Worm (Caenorhabditis elegans): ENCODE results near the gene pitr-2.
A peak's percentile ranks its signal among the peaks of the same experiment; 100 is the strongest.

Gene pitr-2

DNA sequence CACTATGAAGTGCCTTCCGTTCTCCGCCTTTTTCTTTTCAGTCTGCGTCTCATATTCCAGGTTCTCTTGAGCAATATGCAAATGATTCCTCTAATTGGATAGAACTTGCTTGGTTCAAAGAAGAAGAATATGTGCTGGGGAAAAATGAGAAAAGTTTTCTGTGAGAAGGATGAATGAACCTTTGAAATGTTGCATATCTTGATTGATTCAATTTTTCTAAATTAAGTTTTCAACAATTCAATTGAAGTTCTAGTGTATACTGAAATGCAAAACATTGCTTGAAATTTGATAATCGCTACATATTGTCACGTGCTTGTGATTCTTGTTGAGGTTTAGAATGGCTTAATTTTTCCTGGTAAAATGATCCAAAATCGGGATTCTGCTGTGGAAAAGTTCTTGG lies 20.1 kb upstream of the pitr-2 start:
- TF ChIP-seq mdl-1 (tag; optimal IDR thresholded peaks at IDR 0.05) (no peak), ztf-4 (tag; optimal IDR thresholded peaks at IDR 0.05) (no peak), blmp-1 (tag; optimal IDR thresholded peaks at IDR 0.05; ENCODE audit: insufficient read depth) (no peak), ceh-82 (tag; optimal IDR thresholded peaks at IDR 0.05) (no peak), elt-3 (tag; optimal IDR thresholded peaks at IDR 0.05) (no peak), ZK546.5 (tag; optimal IDR thresholded peaks at IDR 0.05) (no peak), ztf-1 (GFP tag; conservative IDR thresholded peaks at IDR 0.05) (no peak), unc-39 (tag; optimal IDR thresholded peaks at IDR 0.05) (no peak), F13H6.1 (tag; optimal IDR thresholded peaks at IDR 0.05) (no peak), nhr-77 (tag; optimal IDR thresholded peaks at IDR 0.05) (no peak), ceh-16 (tag; optimal IDR thresholded peaks at IDR 0.05) (no peak), nhr-23 (tag; optimal IDR thresholded peaks at IDR 0.05) (no peak), crh-2 (tag; optimal IDR thresholded peaks at IDR 0.05) (no peak), lin-39 (tag; optimal IDR thresholded peaks at IDR 0.05) (no peak), nhr-21 (tag; optimal IDR thresholded peaks at IDR 0.05) (no peak), Y55F3AM.14 (GFP tag; optimal IDR thresholded peaks at IDR 0.05) (no peak), nhr-6 (tag; optimal IDR thresholded peaks at IDR 0.05) (no peak), alr-1 (tag; optimal IDR thresholded peaks at IDR 0.05) (no peak), C34F6.9 (tag; optimal IDR thresholded peaks at IDR 0.05) (no peak), mbf-1 (tag; optimal IDR thresholded peaks at IDR 0.05) (no peak)

DNA sequence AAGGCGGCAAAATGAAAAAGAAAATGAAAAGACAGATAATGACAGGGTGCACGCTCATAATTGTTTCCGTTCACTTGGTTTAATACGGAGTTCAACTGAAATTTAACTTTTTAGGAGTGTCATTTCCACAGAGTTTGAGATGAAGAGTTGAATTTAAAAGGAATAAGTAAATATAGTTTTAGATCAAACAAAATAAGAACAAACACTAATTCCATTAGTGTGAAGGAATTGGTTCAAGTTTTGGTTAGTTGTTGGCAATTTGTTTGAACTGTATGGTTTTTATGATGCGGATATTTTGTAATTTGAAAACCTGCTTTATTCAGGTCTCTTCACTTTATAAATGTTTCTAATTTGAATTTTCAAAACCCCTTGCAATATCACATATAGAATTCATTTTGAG lies 19.2 kb upstream of the pitr-2 start, which contains the start of gene B0222.15:
B0222.15 (minus strand) TSS at position 101 of the 400 bp plus-strand sequence.
- TF ChIP-seq mab-5 (tag; optimal IDR thresholded peaks at IDR 0.05) = no peak
- TF ChIP-seq unc-55 (GFP tag; optimal IDR thresholded peaks at IDR 0.05) = no peak
- no peak for TF ChIP-seq nhr-237 (tag; optimal IDR thresholded peaks at IDR 0.05)
- no peak for TF ChIP-seq Y55F3AM.14 (GFP tag; optimal IDR thresholded peaks at IDR 0.05)

DNA sequence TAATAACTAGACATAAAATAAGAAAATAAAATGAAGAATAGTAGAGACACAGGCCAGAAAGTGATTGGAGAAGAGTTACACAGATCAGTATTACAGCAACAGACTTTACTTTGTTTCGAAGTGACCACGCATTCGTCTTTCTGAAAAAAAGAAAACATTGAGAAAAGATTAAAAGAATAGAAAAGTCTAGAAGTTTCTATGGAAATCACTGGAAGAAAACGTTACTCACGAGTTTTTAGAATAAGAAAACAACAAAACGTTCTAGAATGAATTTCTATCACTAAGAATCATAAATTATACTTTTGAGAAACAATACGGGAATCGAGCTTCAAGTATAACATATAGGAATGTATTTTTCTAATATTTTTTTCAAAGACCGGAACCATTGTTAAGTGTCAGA lies 18.1 kb upstream of the pitr-2 start:
- no peak for TF ChIP-seq unc-55 (GFP tag; optimal IDR thresholded peaks at IDR 0.05)
- no peak for TF ChIP-seq gmeb-1 (tag; optimal IDR thresholded peaks at IDR 0.05)

DNA sequence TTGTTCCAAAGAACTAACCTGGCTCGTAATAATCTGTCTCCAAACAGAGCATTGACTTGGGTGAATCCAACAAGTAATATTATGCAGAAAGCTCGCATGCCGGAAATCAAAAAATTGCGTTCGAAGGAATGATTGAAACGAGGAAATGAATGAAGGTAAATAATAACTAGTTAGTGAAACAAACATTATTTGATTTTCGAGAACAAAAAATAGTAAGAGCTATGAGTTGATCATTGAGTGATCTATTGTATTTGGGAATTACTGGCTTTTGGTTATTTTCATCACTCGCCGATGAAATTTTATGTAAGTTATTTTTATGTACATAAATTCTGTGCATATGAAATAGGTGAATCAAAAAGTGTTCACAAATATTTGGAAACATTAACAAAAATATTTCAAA lies 17.3 kb upstream of the pitr-2 start, which contains the start of gene B0222.5:
B0222.5 (minus strand) TSS at position 101 of the 400 bp plus-strand sequence.
- no peak for TF ChIP-seq ceh-16 (tag; optimal IDR thresholded peaks at IDR 0.05)

DNA sequence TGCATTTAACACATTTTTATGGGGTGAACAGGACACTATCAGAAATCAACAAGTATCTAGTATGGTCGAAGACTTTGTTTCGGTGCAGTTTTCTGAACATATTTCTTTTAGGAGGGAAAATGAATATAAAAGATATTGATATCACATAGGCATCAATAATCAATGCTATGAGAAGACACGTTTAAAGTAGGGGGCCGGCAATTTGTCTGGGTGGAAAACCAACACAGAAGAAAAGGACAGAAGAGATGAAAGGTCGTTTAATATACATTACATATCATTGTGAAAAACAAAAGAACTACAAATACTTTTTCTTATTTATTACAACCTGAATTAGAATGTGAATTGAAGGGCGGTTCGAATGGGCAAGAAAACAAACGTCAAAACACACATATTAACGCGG lies 14.8 kb upstream of the pitr-2 start:
- TF ChIP-seq ZK546.5 (tag; optimal IDR thresholded peaks at IDR 0.05) (no peak), sma-9 (GFP tag; optimal IDR thresholded peaks at IDR 0.05) (peak; percentile 67), sma-9 (tag; optimal IDR thresholded peaks at IDR 0.05) (no peak), nhr-12 (tag; optimal IDR thresholded peaks at IDR 0.05) (no peak), R02D3.7 (tag; optimal IDR thresholded peaks at IDR 0.05) (no peak)

DNA sequence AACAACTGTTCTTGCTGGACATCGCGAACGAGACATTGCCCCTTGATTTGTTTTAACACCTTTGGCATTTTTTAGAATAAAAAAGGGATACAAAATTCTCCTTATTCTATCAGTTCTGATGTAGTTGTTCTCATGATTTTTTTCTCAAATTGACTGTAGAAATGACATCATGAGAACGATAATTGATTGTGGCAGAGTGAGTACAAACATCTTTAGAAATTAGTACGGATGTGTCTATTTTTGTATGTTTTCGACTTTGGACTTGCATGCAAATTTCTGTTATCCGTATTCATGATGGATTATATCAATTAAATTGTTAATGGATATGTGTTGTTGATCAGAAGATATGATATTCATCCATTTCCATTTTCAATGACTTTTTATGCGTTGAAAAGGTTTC lies 10.6 kb upstream of the pitr-2 start:
- TF ChIP-seq peb-1 (tag; optimal IDR thresholded peaks at IDR 0.05) = no peak
- peak; percentile 54 for TF ChIP-seq sma-9 (GFP tag; optimal IDR thresholded peaks at IDR 0.05)
- TF ChIP-seq sma-9 (tag; optimal IDR thresholded peaks at IDR 0.05) = no peak

DNA sequence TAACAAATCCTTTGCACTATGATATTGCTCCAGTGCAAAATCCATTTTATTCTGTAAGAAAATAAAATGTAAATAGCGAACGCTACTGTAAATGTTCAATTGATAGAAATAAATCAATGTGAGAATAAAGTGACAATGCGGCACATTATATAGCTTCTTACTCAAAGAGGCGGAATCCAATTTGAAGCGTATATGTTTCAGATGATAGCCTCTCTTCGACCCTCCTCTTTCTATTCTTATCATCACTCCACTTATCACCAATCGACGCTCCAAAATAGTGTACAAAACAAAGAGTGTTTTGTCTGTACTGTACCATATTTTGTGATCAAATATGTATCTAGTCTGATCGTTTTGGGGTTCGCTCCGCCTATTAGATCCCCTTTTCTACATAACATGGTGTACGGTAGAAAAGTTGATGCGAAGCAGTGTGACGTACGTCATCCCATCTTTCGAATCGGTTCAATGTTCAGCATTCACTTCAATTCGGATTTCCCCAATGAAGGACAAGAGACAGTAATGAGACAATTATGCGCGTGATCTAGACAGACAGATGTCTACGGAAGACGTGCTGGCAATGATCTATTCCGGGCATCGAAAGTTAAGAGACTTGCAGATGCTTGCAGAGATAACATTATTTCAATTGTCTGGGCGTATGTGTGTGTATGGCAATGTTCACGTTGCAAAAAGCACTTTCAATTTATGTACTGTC lies 9.5 kb upstream of the pitr-2 start, which contains the start of gene spl-2:
spl-2 (minus strand) TSS at position 51 of the 709 bp plus-strand sequence.
- no peak for TF ChIP-seq alr-1 (tag; optimal IDR thresholded peaks at IDR 0.05)
- no peak for TF ChIP-seq ceh-82 (tag; optimal IDR thresholded peaks at IDR 0.05)
- TF ChIP-seq zag-1 (tag; optimal IDR thresholded peaks at IDR 0.05) = no peak
- no peak for TF ChIP-seq R02D3.7 (tag; optimal IDR thresholded peaks at IDR 0.05)
- TF ChIP-seq nhr-129 (tag; optimal IDR thresholded peaks at IDR 0.05) = peak; percentile 23
- no peak for TF ChIP-seq nhr-237 (tag; optimal IDR thresholded peaks at IDR 0.05)
- TF ChIP-seq nhr-77 (tag; optimal IDR thresholded peaks at IDR 0.05) = no peak
- TF ChIP-seq unc-62 (GFP tag; optimal IDR thresholded peaks at IDR 0.05) = no peak
- peak; percentile 35 for TF ChIP-seq sma-9 (GFP tag; optimal IDR thresholded peaks at IDR 0.05)
- TF ChIP-seq sma-9 (tag; optimal IDR thresholded peaks at IDR 0.05) = no peak
- TF ChIP-seq nhr-21 (tag; optimal IDR thresholded peaks at IDR 0.05) = peak; percentile 50
- peak; percentile 29 for TF ChIP-seq sma-3 (GFP tag; optimal IDR thresholded peaks at IDR 0.05)
- no peak for TF ChIP-seq mbf-1 (tag; optimal IDR thresholded peaks at IDR 0.05)
- peak; percentile 47 for TF ChIP-seq nhr-25 (tag; optimal IDR thresholded peaks at IDR 0.05)
- no peak for TF ChIP-seq unc-55 (GFP tag; optimal IDR thresholded peaks at IDR 0.05)

All from whole organism, L2 larva.